Fruit fly (Drosophila melanogaster) S2 (cell line): ENCODE data around the gene Remo.
A peak's percentile ranks its signal among the peaks of the same experiment; 100 is the strongest.

Experiments
- CG8478 ChIP-seq: fragments of >200 bp; optimal IDR thresholded peaks from 2 replicates; lab custom pipeline; 2018
- CTCF ChIP-seq, 2 experiments: fragments of >200 bp; optimal IDR thresholded peaks; 2 replicates each; lab custom pipeline; 2018

Gene Remo

dm6 chrX:13287854-13288376, at the start of gene Remo:
TSS of gene Remo (plus strand) at chrX:13288051.
- TF ChIP-seq CTCF (optimal IDR thresholded peaks at IDR 0.05; lab: Kevin White, UChicago) = peak; percentile 10 to 40
- no peak for TF ChIP-seq CG8478 (lab: Kevin White, UChicago)

- TF ChIP-seq CTCF (optimal IDR thresholded peaks at IDR 0.05; lab: Kevin White, UChicago) (no peak), CG8478 (lab: Kevin White, UChicago) (no peak)
These were observed 49.4 kb upstream of the Remo start for dm6 chrX:13238294-13238917.

- no peak for TF ChIP-seq CTCF (optimal IDR thresholded peaks at IDR 0.05; lab: Kevin White, UChicago)
- TF ChIP-seq CG8478 (lab: Kevin White, UChicago) = no peak
These were observed 47.0 kb upstream of the Remo start for dm6 chrX:13240812-13241211.

dm6 chrX:13243726-13244323, 44.0 kb upstream of the Remo start:
- no peak for TF ChIP-seq CG8478 (lab: Kevin White, UChicago)
- TF ChIP-seq CTCF (optimal IDR thresholded peaks at IDR 0.05; lab: Kevin White, UChicago) = no peak

- TF ChIP-seq CG8478 (lab: Kevin White, UChicago) (no peak), CTCF (optimal IDR thresholded peaks at IDR 0.05; lab: Kevin White, UChicago) (no peak)
These were observed 43.4 kb upstream of the Remo start for dm6 chrX:13244462-13244861.

- TF ChIP-seq CG8478 (lab: Kevin White, UChicago) (no peak), CTCF (optimal IDR thresholded peaks at IDR 0.05; lab: Kevin White, UChicago) (no peak)
These were observed 42.1 kb upstream of the Remo start for dm6 chrX:13245767-13246166.

dm6 chrX:13247789-13248188, 40.1 kb upstream of the Remo start:
- no peak for TF ChIP-seq CTCF (optimal IDR thresholded peaks at IDR 0.05; lab: Kevin White, UChicago)
- TF ChIP-seq CG8478 (lab: Kevin White, UChicago) = no peak

dm6 chrX:13248515-13248914, 39.3 kb upstream of the Remo start:
- TF ChIP-seq CTCF (optimal IDR thresholded peaks at IDR 0.05; lab: Kevin White, UChicago) = no peak
- no peak for TF ChIP-seq CG8478 (lab: Kevin White, UChicago)

- TF ChIP-seq CG8478 (lab: Kevin White, UChicago) = no peak
- TF ChIP-seq CTCF (optimal IDR thresholded peaks at IDR 0.05; lab: Kevin White, UChicago) = no peak
These were observed 38.0 kb upstream of the Remo start for dm6 chrX:13249732-13250395.

- TF ChIP-seq CTCF (optimal IDR thresholded peaks at IDR 0.05; lab: Kevin White, UChicago) (no peak), CG8478 (lab: Kevin White, UChicago) (no peak)
These were observed 36.5 kb upstream of the Remo start for dm6 chrX:13251310-13251709.

- TF ChIP-seq CG8478 (lab: Kevin White, UChicago) = no peak
- TF ChIP-seq CTCF (optimal IDR thresholded peaks at IDR 0.05; lab: Kevin White, UChicago) = no peak
These were observed 34.7 kb upstream of the Remo start for dm6 chrX:13253062-13253724.

dm6 chrX:13254442-13254841, 33.4 kb upstream of the Remo start:
- TF ChIP-seq CTCF (optimal IDR thresholded peaks at IDR 0.05; lab: Kevin White, UChicago) (no peak), CG8478 (lab: Kevin White, UChicago) (no peak)

dm6 chrX:13256967-13257366, 30.9 kb upstream of the Remo start:
- TF ChIP-seq CTCF (optimal IDR thresholded peaks at IDR 0.05; lab: Kevin White, UChicago) (peak; percentile 33 to 46), CG8478 (lab: Kevin White, UChicago) (no peak)

- TF ChIP-seq CTCF (optimal IDR thresholded peaks at IDR 0.05; lab: Kevin White, UChicago) = peak in 1 of 2 experiments; percentile 17
- TF ChIP-seq CG8478 (lab: Kevin White, UChicago) = no peak
These were observed 29.6 kb upstream of the Remo start, which contains the start of the genes mew and CG15742 for dm6 chrX:13258048-13258756. TSS of gene mew (minus strand) at chrX:13258490. TSS of gene CG15742 (minus strand) at chrX:13258495.
